Fruit fly (Drosophila melanogaster) whole organism, adult: Measurements from ENCODE around the gene CG32373.

ENCODE experiments used
- CG7101 ChIP-seq: fragments of 200-800 bp; sonication (Bioruptor generic); optimal IDR thresholded peaks from 2 replicates; lab custom pipeline; 2018; ENCODE audit warnings: missing biosample characterization, mild to moderate bottlenecking, missing genetic modification characterization, moderate library complexity
- Mnt ChIP-seq: fragments of 200-800 bp; sonication (Bioruptor generic); optimal IDR thresholded peaks from 2 replicates; lab custom pipeline; 2016; ENCODE audit warnings: missing biosample characterization, mild to moderate bottlenecking, missing genetic modification characterization

DNA sequence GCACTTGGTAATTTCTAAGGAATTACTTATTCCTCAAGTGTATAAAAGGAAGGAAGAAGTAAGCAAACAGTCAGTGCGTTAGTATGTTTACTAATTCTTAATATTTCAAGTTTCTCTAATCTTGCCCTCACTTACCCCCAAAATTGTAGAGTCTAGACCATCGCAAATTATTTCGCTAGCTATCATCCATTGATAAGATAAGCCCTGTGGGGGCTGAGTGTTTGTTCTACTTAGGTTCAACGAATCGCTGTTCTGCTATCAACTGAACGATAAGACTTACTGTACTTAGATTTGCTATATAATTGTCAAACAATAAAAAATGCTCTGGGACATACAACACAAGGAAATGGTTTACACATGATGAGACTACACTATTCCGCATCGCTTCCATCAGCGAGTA lies 71.2 kb downstream of the CG32373 start:
- TF ChIP-seq CG7101 (tag; lab: Kevin White, UChicago) (peak; percentile 14), Mnt (GFP tag; lab: Kevin White, UChicago) (no peak)
